Fruit fly (Drosophila melanogaster) whole organism, pupa: ENCODE results near the gene Drsl3.

Experiments used
- CG8159 ChIP-seq: fragments of 200-800 bp; sonication (Bioruptor generic); optimal IDR thresholded peaks from 3 replicates; lab custom pipeline; 2018; ENCODE audit warnings: missing biosample characterization, mild to moderate bottlenecking, missing genetic modification characterization, moderate library complexity
- EcR ChIP-seq: fragments of 200-800 bp; sonication (Bioruptor generic); optimal IDR thresholded peaks from 3 replicates; lab custom pipeline; 2019; ENCODE audit warnings: missing biosample characterization, missing genetic modification characterization, mild to moderate bottlenecking, moderate library complexity, missing genetic modification reagents
- fd96Ca ChIP-seq: fragments of 200-800 bp; sonication (Bioruptor generic); IDR thresholded peaks from 3 replicates; pipeline ENCODE4 v1.3.6; 2022; ENCODE audit warnings: missing biosample characterization, missing genetic modification characterization

DNA sequence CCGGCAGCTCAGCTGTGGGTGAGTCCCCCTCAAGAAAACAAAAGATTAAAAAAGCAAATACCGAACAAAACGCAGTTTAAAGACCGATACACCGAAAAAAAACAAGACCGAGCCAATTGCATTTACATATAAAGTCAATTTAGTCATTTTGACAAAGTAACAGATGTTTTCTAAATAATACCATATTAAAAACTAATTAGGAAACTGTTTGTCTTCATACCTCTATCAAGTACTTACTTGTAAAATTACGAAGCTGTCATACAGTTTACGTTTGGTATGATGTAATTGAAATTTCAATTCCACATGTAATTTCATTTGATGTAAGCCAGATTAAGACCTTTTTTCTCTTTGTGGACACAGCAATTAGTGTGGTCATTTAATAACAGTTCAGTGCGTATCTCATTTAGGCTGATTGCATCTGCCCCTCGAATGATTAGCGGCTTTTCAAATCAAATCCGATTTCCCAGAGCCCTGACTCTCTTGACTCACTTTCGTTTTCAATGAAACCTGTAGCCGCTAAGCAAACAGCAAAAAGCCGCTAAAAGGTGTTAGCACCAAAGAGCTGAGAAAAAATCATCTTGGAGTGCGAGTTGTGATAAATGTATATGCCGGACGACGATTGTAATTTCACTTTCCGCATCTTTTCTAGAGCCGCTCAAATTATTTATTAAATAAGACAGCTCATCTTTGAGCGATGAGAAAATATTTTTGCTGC, 40.2 kb upstream of the Drsl3 start:
- TF ChIP-seq EcR (GFP tag; lab: Kevin White, UChicago) (no peak), CG8159 (peak; percentile 34), fd96Ca (GFP tag; lab: Robert Waterston, UW) (no peak)
